Worm (Caenorhabditis elegans): ENCODE measurements around the gene T19H12.12.

DNA sequence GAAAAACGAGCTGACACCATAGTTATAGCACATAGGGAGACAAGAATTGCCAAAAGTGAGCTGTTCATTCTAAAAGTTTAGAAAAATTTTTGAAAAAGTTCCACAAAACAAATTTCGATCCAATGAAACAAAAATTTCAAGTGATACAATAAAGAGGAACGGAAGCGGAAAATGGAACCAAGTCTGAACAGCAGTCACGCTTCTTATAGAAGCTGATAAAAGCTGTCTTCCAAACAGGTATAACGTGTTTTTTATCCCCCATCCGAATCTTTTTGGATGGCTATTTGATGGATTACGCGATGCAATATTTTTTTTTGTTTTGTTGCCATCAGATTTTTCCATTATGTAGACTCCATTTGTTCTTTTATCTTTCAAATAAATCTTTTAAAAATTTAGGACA, 27.7 kb downstream of the T19H12.12 start, which contains the start of gene H23N18.5:
- TF ChIP-seq lin-13 (tag; optimal IDR thresholded peaks at IDR 0.05) = no peak
- no peak for TF ChIP-seq cnd-1 (tag; optimal IDR thresholded peaks at IDR 0.05)
- TF ChIP-seq nhr-76 (tag; optimal IDR thresholded peaks at IDR 0.05) = no peak

All from whole organism, mixed stage, embryonic.